Fruit fly (Drosophila melanogaster): ENCODE measurements around the gene Gr64f.

Gene Gr64f

dm6 chr3L:4085867-4086266 is 50.3 kb downstream of the Gr64f start:
- TF ChIP-seq CG32264 (GFP tag; optimal IDR thresholded peaks at IDR 0.05) = no peak
- no peak for TF ChIP-seq Abd-B (GFP tag; optimal IDR thresholded peaks at IDR 0.05)
- no peak for TF ChIP-seq tai (GFP tag; optimal IDR thresholded peaks at IDR 0.05)
- no peak for TF ChIP-seq dmrt93B (GFP tag; optimal IDR thresholded peaks at IDR 0.05)
- TF ChIP-seq psq (GFP tag; optimal IDR thresholded peaks at IDR 0.05) = no peak
- no peak for TF ChIP-seq N (GFP tag; optimal IDR thresholded peaks at IDR 0.05)
- no peak for TF ChIP-seq fru (GFP tag; optimal IDR thresholded peaks at IDR 0.05)
- no peak for TF ChIP-seq foxo (GFP tag; optimal IDR thresholded peaks at IDR 0.05)
- TF ChIP-seq jim (GFP tag; optimal IDR thresholded peaks at IDR 0.05) = no peak
- TF ChIP-seq rgr (GFP tag; optimal IDR thresholded peaks at IDR 0.05) = no peak
- no peak for TF ChIP-seq Mio (GFP tag; optimal IDR thresholded peaks at IDR 0.05)
- TF ChIP-seq br (GFP tag; optimal IDR thresholded peaks at IDR 0.05) = no peak
- TF ChIP-seq Hr83 (GFP tag; optimal IDR thresholded peaks at IDR 0.05; ENCODE audit: poor library complexity, severe bottlenecking) = no peak
- no peak for TF ChIP-seq Hr78 (GFP tag; optimal IDR thresholded peaks at IDR 0.05)
- no peak for TF ChIP-seq Dfd (GFP tag; optimal IDR thresholded peaks at IDR 0.05)
- no peak for TF ChIP-seq woc (GFP tag; optimal IDR thresholded peaks at IDR 0.05)
- TF ChIP-seq Dif (GFP tag; optimal IDR thresholded peaks at IDR 0.05; ENCODE audit: partially characterized antibody) = no peak
- TF ChIP-seq Vsx2 (GFP tag; optimal IDR thresholded peaks at IDR 0.05; ENCODE audit: partially characterized antibody) = no peak
- TF ChIP-seq h (GFP tag; optimal IDR thresholded peaks at IDR 0.05) = no peak
